Fruit fly (Drosophila melanogaster): Measurements from ENCODE around the gene hzg.

- TF ChIP-seq EcR (GFP tag; optimal IDR thresholded peaks at IDR 0.05) (no peak), fd96Ca (GFP tag; IDR thresholded peaks at IDR 0.05) (no peak), CG32121 (GFP tag; IDR thresholded peaks at IDR 0.05) (no peak), CG12605 (GFP tag; IDR thresholded peaks at IDR 0.05) (no peak), CG8301 (tag; optimal IDR thresholded peaks at IDR 0.05) (no peak), gl (tag; optimal IDR thresholded peaks at IDR 0.05) (peak; percentile 2), Ets98B (GFP tag; IDR thresholded peaks at IDR 0.05) (peak; percentile 7; the same call in 1 of the 2 replicates), D1 (tag; optimal IDR thresholded peaks at IDR 0.05) (no peak), CG15710 (tag; optimal IDR thresholded peaks at IDR 0.05) (no peak), Pif1B (GFP tag; optimal IDR thresholded peaks at IDR 0.05) (no peak), CG13204 (GFP tag; optimal IDR thresholded peaks at IDR 0.05) (no peak)
Measured at dm6 chr3L:15988039-15988546, 16.4 kb downstream of the hzg start, which contains the start of gene Hip14.

Measured in whole organism, pupa.